Fruit fly (Drosophila melanogaster): ENCODE measurements around the gene mRpL9.

mRpL9 gene

dm6 chr3R:15356645-15357431 is 26.3 kb downstream of the mRpL9 start, which contains the start of the genes Atg4b and Hibch (continued):
- TF ChIP-seq Oli (tag; optimal IDR thresholded peaks at IDR 0.05) (peak; percentile 83), Nf-YA (GFP tag; IDR thresholded peaks at IDR 0.05) (no peak), Doc2 (GFP tag; IDR thresholded peaks at IDR 0.05) (no peak)

- TF ChIP-seq Ada2b (GFP tag; IDR thresholded peaks at IDR 0.05) (no peak), Dip2 (GFP tag; IDR thresholded peaks at IDR 0.05) (no peak), Gug (GFP tag; IDR thresholded peaks at IDR 0.05) (no peak), chinmo (GFP tag; IDR thresholded peaks at IDR 0.05; ENCODE audit: partially characterized antibody) (peak; percentile 81; the same call in 3 of the 4 replicates), CG8388 (GFP tag; optimal IDR thresholded peaks at IDR 0.05) (no peak), Pdp1 (GFP tag; optimal IDR thresholded peaks at IDR 0.05) (no peak), CG12155 (GFP tag; optimal IDR thresholded peaks at IDR 0.05) (no peak), ems (GFP tag; optimal IDR thresholded peaks at IDR 0.05) (no peak), CHES-1-like (GFP tag; optimal IDR thresholded peaks at IDR 0.05) (no peak), Dref (GFP tag; IDR thresholded peaks at IDR 0.05) (peak; percentile 76), Max (GFP tag; optimal IDR thresholded peaks at IDR 0.05) (no peak), corto (GFP tag; optimal IDR thresholded peaks at IDR 0.05) (no peak), cas (GFP tag; IDR thresholded peaks at IDR 0.05) (no peak), CG13296 (GFP tag; optimal IDR thresholded peaks at IDR 0.05) (no peak), Sry-δ (GFP tag; optimal IDR thresholded peaks at IDR 0.05) (peak; percentile 75), Lim3 (GFP tag; IDR thresholded peaks at IDR 0.05) (no peak), CG9932 (GFP tag; IDR thresholded peaks at IDR 0.05) (no peak), pnt (GFP tag; optimal IDR thresholded peaks at IDR 0.05) (no peak), cwo (GFP tag; optimal IDR thresholded peaks at IDR 0.05) (no peak), CG4404 (GFP tag; IDR thresholded peaks at IDR 0.05) (no peak), Spps (tag; optimal IDR thresholded peaks at IDR 0.05) (no peak), CG42726 (GFP tag; IDR thresholded peaks at IDR 0.05; ENCODE audit: partially characterized antibody) (peak; percentile 91), CG2202 (tag; optimal IDR thresholded peaks at IDR 0.05) (no peak), Stat92E (GFP tag; optimal IDR thresholded peaks at IDR 0.05) (no peak), CG18011 (GFP tag; optimal IDR thresholded peaks at IDR 0.05) (no peak), sr (GFP tag; IDR thresholded peaks at IDR 0.05) (no peak), CG11696 (GFP tag; IDR thresholded peaks at IDR 0.05) (no peak), Dek (tag; optimal IDR thresholded peaks at IDR 0.05) (no peak), vfl (GFP tag; optimal IDR thresholded peaks at IDR 0.05) (no peak), ab (GFP tag; optimal IDR thresholded peaks at IDR 0.05) (no peak), NC2α (GFP tag; optimal IDR thresholded peaks at IDR 0.05) (no peak), sqz (GFP tag; optimal IDR thresholded peaks at IDR 0.05) (no peak), chm (GFP tag; IDR thresholded peaks at IDR 0.05) (no peak), exex (tag; optimal IDR thresholded peaks at IDR 0.05) (no peak), bigmax (GFP tag; optimal IDR thresholded peaks at IDR 0.05) (no peak), CG10462 (GFP tag; optimal IDR thresholded peaks at IDR 0.05) (no peak), CG14667 (GFP tag; IDR thresholded peaks at IDR 0.05) (no peak), CG7839 (tag; optimal IDR thresholded peaks at IDR 0.05) (no peak), tll (GFP tag; optimal IDR thresholded peaks at IDR 0.05) (no peak), CG17186 (GFP tag; optimal IDR thresholded peaks at IDR 0.05) (no peak), CG7963 (GFP tag; IDR thresholded peaks at IDR 0.05; ENCODE audit: partially characterized antibody) (peak; percentile 75), kay (GFP tag; optimal IDR thresholded peaks at IDR 0.05) (no peak), Dbx (GFP tag; IDR thresholded peaks at IDR 0.05) (no peak), CG6791 (GFP tag; IDR thresholded peaks at IDR 0.05; ENCODE audit: partially characterized antibody) (peak; percentile 89), Hr39 (optimal IDR thresholded peaks at IDR 0.05) (no peak)
These were observed 31.0 kb downstream of the mRpL9 start, which contains the start of the genes Cog2 and Trax for dm6 chr3R:15361490-15361889. Gene Cog2 (minus strand): TSS chr3R:15361657. Gene Trax (plus strand): TSS chr3R:15361692.
